Fruit fly (Drosophila melanogaster) whole organism, embryonic: ENCODE results near the gene JIL-1.
A peak's percentile ranks its signal among the peaks of the same experiment; 100 is the strongest.

ENCODE experiments used
- BEAF-32 ChIP-seq: fragments of 200-800 bp; sonication (Bioruptor generic); optimal IDR thresholded peaks from 3 replicates; lab custom pipeline; 2017; ENCODE audit warnings: missing biosample characterization, missing genetic modification characterization, mild to moderate bottlenecking, moderate library complexity, missing genetic modification reagents
- CG1024 ChIP-seq: fragments of 200-800 bp; sonication (Bioruptor generic); IDR thresholded peaks from 2 replicates; pipeline ENCODE4 v1.3.6; 2022; ENCODE audit warnings: missing biosample characterization, missing genetic modification characterization
- CG11723 ChIP-seq: fragments of 200-800 bp; sonication (Bioruptor generic); optimal IDR thresholded peaks from 2 replicates; lab custom pipeline; 2017; ENCODE audit warnings: missing biosample characterization, mild to moderate bottlenecking, missing genetic modification characterization
- CG13775 ChIP-seq: fragments of 200-800 bp; sonication (Bioruptor generic); optimal IDR thresholded peaks from 3 replicates; lab custom pipeline; 2017; ENCODE audit warnings: missing biosample characterization, mild to moderate bottlenecking, missing genetic modification characterization
- CG15073 ChIP-seq: fragments of 200-800 bp; sonication (Bioruptor generic); optimal IDR thresholded peaks from 2 replicates; lab custom pipeline; 2016; ENCODE audit warnings: missing biosample characterization, missing genetic modification characterization
- CG16779 ChIP-seq: fragments of 200-800 bp; sonication (Bioruptor generic); IDR thresholded peaks from 2 replicates; pipeline ENCODE4 v1.3.6; 2022; ENCODE audit warnings: missing biosample characterization, missing genetic modification characterization
- CG16815 ChIP-seq: fragments of 200-800 bp; sonication (Bioruptor generic); optimal IDR thresholded peaks from 3 replicates; lab custom pipeline; 2017; ENCODE audit warnings: missing biosample characterization, mild to moderate bottlenecking, missing genetic modification characterization
- CG1792 ChIP-seq: fragments of 200-800 bp; sonication (Bioruptor generic); optimal IDR thresholded peaks from 2 replicates; lab custom pipeline; 2016; ENCODE audit warnings: missing biosample characterization, missing genetic modification characterization
- CG30431 ChIP-seq: fragments of 200-800 bp; sonication (Bioruptor generic); optimal IDR thresholded peaks from 2 replicates; lab custom pipeline; 2017; ENCODE audit warnings: missing biosample characterization, missing genetic modification characterization
- CG31441 ChIP-seq: fragments of 200-800 bp; sonication (Bioruptor generic); IDR thresholded peaks from 2 replicates; pipeline ENCODE4 v1.3.6; 2022; ENCODE audit warnings: missing biosample characterization, missing genetic modification characterization
- CG32767 ChIP-seq: fragments of 200-800 bp; sonication (Bioruptor generic); IDR thresholded peaks from 2 replicates; pipeline ENCODE4 v1.3.6; 2022; ENCODE audit warnings: missing biosample characterization, missing genetic modification characterization
- CG6654 ChIP-seq: fragments of 200-800 bp; sonication (Bioruptor generic); optimal IDR thresholded peaks from 2 replicates; lab custom pipeline; 2017; ENCODE audit warnings: missing biosample characterization, mild to moderate bottlenecking, missing genetic modification characterization
- CG8765 ChIP-seq: fragments of 200-800 bp; sonication (Bioruptor generic); IDR thresholded peaks from 2 replicates; pipeline ENCODE4 v1.3.6; 2022; ENCODE audit warnings: missing biosample characterization, missing genetic modification characterization
- CG8924 ChIP-seq: fragments of 200-800 bp; optimal IDR thresholded peaks from 3 replicates; lab custom pipeline; 2019; ENCODE audit warnings: missing biosample characterization, mild to moderate bottlenecking, missing genetic modification characterization, moderate library complexity
- CG9797 ChIP-seq: fragments of 200-800 bp; sonication (Bioruptor generic); optimal IDR thresholded peaks from 3 replicates; lab custom pipeline; 2018; ENCODE audit warnings: missing biosample characterization, mild to moderate bottlenecking, missing genetic modification characterization
- CrebB ChIP-seq: fragments of 200-800 bp; sonication (Bioruptor generic); optimal IDR thresholded peaks from 3 replicates; lab custom pipeline; 2018; ENCODE audit warnings: missing biosample characterization, mild to moderate bottlenecking, missing genetic modification characterization
- D19B ChIP-seq: fragments of 200-800 bp; sonication (Bioruptor generic); optimal IDR thresholded peaks from 2 replicates; lab custom pipeline; 2017; ENCODE audit warnings: missing biosample characterization, mild to moderate bottlenecking, missing genetic modification characterization
- Dad ChIP-seq: fragments of 200-800 bp; sonication (Bioruptor generic); optimal IDR thresholded peaks from 3 replicates; lab custom pipeline; 2016; ENCODE audit warnings: missing biosample characterization, missing genetic modification characterization
- Doc3 ChIP-seq: fragments of 200-800 bp; sonication (Bioruptor generic); IDR thresholded peaks from 3 replicates; pipeline ENCODE4 v1.3.6; 2022; ENCODE audit warnings: missing biosample characterization, missing genetic modification characterization; ENCODE audit not compliant: partially characterized antibody
- Dref ChIP-seq: fragments of 200-800 bp; sonication (Bioruptor generic); IDR thresholded peaks from 2 replicates; pipeline ENCODE4 v1.3.6; 2022; ENCODE audit warnings: missing biosample characterization, missing genetic modification characterization
- Elba2 ChIP-seq: fragments of 200-800 bp; sonication (Bioruptor generic); optimal IDR thresholded peaks from 3 replicates; lab custom pipeline; 2016; ENCODE audit warnings: missing biosample characterization, missing genetic modification characterization
- Fer1 ChIP-seq: fragments of 200-800 bp; sonication (Bioruptor generic); optimal IDR thresholded peaks from 2 replicates; lab custom pipeline; 2017; ENCODE audit warnings: missing biosample characterization, mild to moderate bottlenecking, missing genetic modification characterization
- Gug ChIP-seq: fragments of 200-800 bp; sonication (Bioruptor generic); IDR thresholded peaks from 4 replicates; pipeline ENCODE4 v1.3.6; 2022; ENCODE audit warnings: missing biosample characterization, missing genetic modification characterization
- H2.0 ChIP-seq: fragments of 200-800 bp; sonication (Bioruptor generic); IDR thresholded peaks from 2 replicates; pipeline ENCODE4 v1.3.6; 2022; ENCODE audit warnings: missing biosample characterization, missing genetic modification characterization
- HLH3B ChIP-seq: fragments of 200-800 bp; sonication (Bioruptor generic); IDR thresholded peaks from 2 replicates; pipeline ENCODE4 v1.3.6; 2022; ENCODE audit warnings: missing biosample characterization, missing genetic modification characterization
- HLH4C ChIP-seq: fragments of 200-800 bp; sonication (Bioruptor generic); IDR thresholded peaks from 3 replicates; pipeline ENCODE4 v1.3.6; 2022; ENCODE audit warnings: missing biosample characterization, missing genetic modification characterization; ENCODE audit not compliant: partially characterized antibody
- Lhr ChIP-seq: fragments of 200-800 bp; sonication (Bioruptor generic); optimal IDR thresholded peaks from 3 replicates; lab custom pipeline; 2017; ENCODE audit warnings: mild to moderate bottlenecking, missing biosample characterization, missing genetic modification reagents, missing genetic modification characterization
- Lpt ChIP-seq: fragments of >200 bp; optimal IDR thresholded peaks from 2 replicates; lab custom pipeline; 2018; ENCODE audit warnings: missing biosample characterization, missing genetic modification characterization
- Ravus ChIP-seq: fragments of 200-800 bp; sonication (Bioruptor generic); IDR thresholded peaks from 2 replicates; pipeline ENCODE4 v1.3.6; 2022; ENCODE audit warnings: missing biosample characterization, missing genetic modification characterization
- Sin3A ChIP-seq: fragments of >200 bp; optimal IDR thresholded peaks from 2 replicates; lab custom pipeline; 2018
- Ssrp ChIP-seq: fragments of 200-800 bp; sonication (Bioruptor generic); optimal IDR thresholded peaks from 2 replicates; lab custom pipeline; 2018; ENCODE audit warnings: missing biosample characterization, mild to moderate bottlenecking, missing genetic modification characterization, moderate library complexity
- TFAM ChIP-seq: fragments of 200-800 bp; sonication (Bioruptor generic); optimal IDR thresholded peaks from 2 replicates; lab custom pipeline; 2017; ENCODE audit warnings: missing biosample characterization, missing genetic modification characterization, inconsistent platforms
- Taf1 ChIP-seq: fragments of 200-800 bp; sonication (Bioruptor generic); IDR thresholded peaks from 2 replicates; pipeline ENCODE4 v1.3.6; 2022; ENCODE audit warnings: missing biosample characterization, missing genetic modification characterization
- Xrp1 ChIP-seq: fragments of 200-800 bp; sonication (Bioruptor generic); IDR thresholded peaks from 2 replicates; pipeline ENCODE4 v1.3.6; 2022; ENCODE audit warnings: missing biosample characterization, missing genetic modification characterization
- ab ChIP-seq: fragments of 200-800 bp; sonication (Bioruptor generic); optimal IDR thresholded peaks from 2 replicates; lab custom pipeline; 2016; ENCODE audit warnings: missing biosample characterization, missing genetic modification characterization
- ems ChIP-seq: fragments of 200-800 bp; sonication (Bioruptor generic); optimal IDR thresholded peaks from 3 replicates; lab custom pipeline; 2016; ENCODE audit warnings: missing biosample characterization, missing genetic modification characterization
- gcm2 ChIP-seq: fragments of 200-800 bp; sonication (Bioruptor generic); optimal IDR thresholded peaks from 2 replicates; lab custom pipeline; 2016; ENCODE audit warnings: missing biosample characterization, missing genetic modification characterization
- gsb-n ChIP-seq: fragments of 200-800 bp; sonication (Bioruptor generic); optimal IDR thresholded peaks from 3 replicates; lab custom pipeline; 2018; ENCODE audit warnings: missing biosample characterization, mild to moderate bottlenecking, missing genetic modification characterization
- lab ChIP-seq: fragments of 200-800 bp; sonication (Bioruptor generic); optimal IDR thresholded peaks from 3 replicates; lab custom pipeline; 2017; ENCODE audit warnings: missing biosample characterization, missing genetic modification characterization, mild to moderate bottlenecking, moderate library complexity, missing genetic modification reagents
- lbe ChIP-seq: fragments of 200-800 bp; sonication (Bioruptor generic); optimal IDR thresholded peaks from 2 replicates; lab custom pipeline; 2016; ENCODE audit warnings: missing biosample characterization, mild to moderate bottlenecking, missing genetic modification characterization
- lmd ChIP-seq: fragments of 200-800 bp; sonication (Bioruptor generic); IDR thresholded peaks from 2 replicates; pipeline ENCODE4 v1.3.6; 2022; ENCODE audit warnings: missing biosample characterization, missing genetic modification characterization
- mam ChIP-seq: fragments of 200-800 bp; sonication (Bioruptor generic); optimal IDR thresholded peaks from 3 replicates; lab custom pipeline; 2016; ENCODE audit warnings: missing biosample characterization, missing genetic modification characterization
- oc ChIP-seq: fragments of 200-800 bp; sonication (Bioruptor generic); optimal IDR thresholded peaks from 2 replicates; lab custom pipeline; 2018; ENCODE audit warnings: missing biosample characterization, mild to moderate bottlenecking, missing genetic modification characterization, moderate library complexity
- onecut ChIP-seq: fragments of 200-800 bp; sonication (Bioruptor generic); IDR thresholded peaks from 2 replicates; pipeline ENCODE4 v1.3.6; 2022; ENCODE audit warnings: missing biosample characterization, missing genetic modification characterization
- run ChIP-seq: fragments of 200-800 bp; sonication (Bioruptor generic); optimal IDR thresholded peaks from 3 replicates; lab custom pipeline; 2018; ENCODE audit warnings: missing biosample characterization, mild to moderate bottlenecking, missing genetic modification characterization
- slp2 ChIP-seq: fragments of 200-800 bp; sonication (Bioruptor generic); optimal IDR thresholded peaks from 2 replicates; lab custom pipeline; 2016; ENCODE audit warnings: missing biosample characterization, missing genetic modification characterization
- sna ChIP-seq: fragments of 200-800 bp; sonication (Bioruptor generic); IDR thresholded peaks from 2 replicates; pipeline ENCODE4 v1.3.6; 2022; ENCODE audit warnings: missing biosample characterization, missing genetic modification characterization; ENCODE audit not compliant: partially characterized antibody
- sqz ChIP-seq: fragments of 200-800 bp; sonication (Bioruptor generic); optimal IDR thresholded peaks from 3 replicates; lab custom pipeline; 2018; ENCODE audit warnings: missing biosample characterization, mild to moderate bottlenecking, missing genetic modification characterization
- stc ChIP-seq: fragments of 200-800 bp; sonication (Bioruptor generic); IDR thresholded peaks from 2 replicates; pipeline ENCODE4 v1.3.6; 2022; ENCODE audit warnings: missing biosample characterization, missing genetic modification characterization
- tin ChIP-seq: fragments of 200-800 bp; sonication (Bioruptor generic); optimal IDR thresholded peaks from 3 replicates; lab custom pipeline; 2016; ENCODE audit warnings: missing biosample characterization, missing genetic modification characterization
- usp ChIP-seq: fragments of >200 bp; optimal IDR thresholded peaks from 2 replicates; lab custom pipeline; 2017; ENCODE audit warnings: missing biosample characterization, missing genetic modification characterization
- vvl ChIP-seq: fragments of 200-800 bp; sonication (Bioruptor generic); IDR thresholded peaks from 2 replicates; pipeline ENCODE4 v1.3.6; 2022; ENCODE audit warnings: missing biosample characterization, missing genetic modification characterization
- wor ChIP-seq: fragments of 200-800 bp; sonication (Bioruptor generic); IDR thresholded peaks from 2 replicates; pipeline ENCODE4 v1.3.6; 2022; ENCODE audit warnings: missing biosample characterization, missing genetic modification characterization

Gene JIL-1

dm6 chr3L:11119901-11120418, 27.0 kb upstream of the JIL-1 start (continued):
- no peak; the same call in 1 of the 2 replicates for TF ChIP-seq CG1024 (GFP tag; lab: Robert Waterston, UW)
- no peak for TF ChIP-seq Ravus (GFP tag; lab: Robert Waterston, UW)
- TF ChIP-seq TFAM (GFP tag; lab: Kevin White, UChicago), result no peak
- peak; percentile 18 for TF ChIP-seq CG11723 (GFP tag; lab: Kevin White, UChicago)
- no peak for TF ChIP-seq sna (GFP tag; lab: Robert Waterston, UW)
- no peak for TF ChIP-seq CG16779
- 0 out of 2 replicates have a peak, but pooled peaks have one; percentile 5 for TF ChIP-seq onecut (GFP tag; lab: Robert Waterston, UW)
- no peak for TF ChIP-seq Lhr (GFP tag; lab: Kevin White, UChicago)
- no peak for TF ChIP-seq CG8765
- TF ChIP-seq BEAF-32 (GFP tag; lab: Kevin White, UChicago), result no peak
- TF ChIP-seq CG15073 (GFP tag; lab: Kevin White, UChicago), result no peak
- no peak for TF ChIP-seq Lpt
- no peak for TF ChIP-seq Taf1 (GFP tag; lab: Robert Waterston, UW)
- TF ChIP-seq usp (GFP tag; lab: Kevin White, UChicago), result no peak
- TF ChIP-seq tin (GFP tag; lab: Kevin White, UChicago), result no peak
- no peak for TF ChIP-seq lmd
- peak; percentile 51 for TF ChIP-seq Elba2 (GFP tag; lab: Kevin White, UChicago)
- TF ChIP-seq ems (GFP tag; lab: Kevin White, UChicago), result no peak
- TF ChIP-seq sqz (GFP tag; lab: Kevin White, UChicago), result no peak
- TF ChIP-seq vvl (GFP tag; lab: Robert Waterston, UW), result no peak
- TF ChIP-seq CG31441 (GFP tag; lab: Robert Waterston, UW), result no peak
- no peak for TF ChIP-seq Ssrp (tag; lab: Kevin White, UChicago)
- no peak for TF ChIP-seq HLH3B (GFP tag; lab: Robert Waterston, UW)
- no peak; the same call in 1 of the 2 replicates for TF ChIP-seq Xrp1 (GFP tag; lab: Robert Waterston, UW)
- TF ChIP-seq CG30431 (GFP tag; lab: Kevin White, UChicago), result no peak
- peak; percentile 9 for TF ChIP-seq oc (tag; lab: Kevin White, UChicago)
- peak; percentile 80 for TF ChIP-seq Fer1
- TF ChIP-seq HLH4C (GFP tag; lab: Robert Waterston, UW), result no peak
- no peak for TF ChIP-seq CG32767 (GFP tag; lab: Robert Waterston, UW)
- TF ChIP-seq CG13775, result no peak
- no peak for TF ChIP-seq D19B (GFP tag; lab: Kevin White, UChicago)
- TF ChIP-seq run (tag; lab: Kevin White, UChicago), result no peak
- TF ChIP-seq wor (GFP tag; lab: Robert Waterston, UW), result no peak
- no peak for TF ChIP-seq gcm2 (GFP tag; lab: Kevin White, UChicago)
- no peak for TF ChIP-seq gsb-n
- TF ChIP-seq Dref (GFP tag; lab: Robert Waterston, UW), result no peak
- no peak for TF ChIP-seq H2.0 (GFP tag; lab: Robert Waterston, UW)
- TF ChIP-seq CG9797 (GFP tag; lab: Kevin White, UChicago), result no peak
- TF ChIP-seq slp2, result no peak
- TF ChIP-seq Dad (GFP tag; lab: Kevin White, UChicago), result no peak
- TF ChIP-seq Sin3A (lab: Kevin White, UChicago), result no peak
- TF ChIP-seq CG6654 (GFP tag; lab: Kevin White, UChicago), result no peak
- no peak for TF ChIP-seq Doc3 (GFP tag; lab: Robert Waterston, UW)
- TF ChIP-seq ab (GFP tag; lab: Kevin White, UChicago), result no peak
- TF ChIP-seq Gug (GFP tag; lab: Robert Waterston, UW), result no peak
- TF ChIP-seq lab (GFP tag; lab: Kevin White, UChicago), result peak; percentile 83
- peak; percentile 47 for TF ChIP-seq CrebB (tag; lab: Kevin White, UChicago)
- TF ChIP-seq lbe (GFP tag; lab: Kevin White, UChicago), result no peak
- TF ChIP-seq CG8924 (tag; lab: Kevin White, UChicago), result peak; percentile 46
- TF ChIP-seq mam (GFP tag; lab: Kevin White, UChicago), result no peak
- no peak for TF ChIP-seq CG1792 (GFP tag; lab: Kevin White, UChicago)
- no peak for TF ChIP-seq stc (GFP tag; lab: Robert Waterston, UW)
- no peak for TF ChIP-seq CG16815 (GFP tag; lab: Kevin White, UChicago)
